Worm (Caenorhabditis elegans) whole organism, L4 larva: ENCODE measurements around the gene ldh-1.

Experiments used
- F37D6.2 ChIP-seq: sonication (generic microtip); optimal IDR thresholded peaks from 2 replicates; lab custom pipeline; 2016; ENCODE audit warnings: mild to moderate bottlenecking, missing genetic modification characterization, missing compliant biosample characterization
- ama-1 ChIP-seq: fragments of 150-350 bp; optimal IDR thresholded peaks from 2 replicates; lab custom pipeline; 2014; ENCODE audit warnings: inconsistent platforms, mixed read lengths
- ceh-28 ChIP-seq: fragments of 150-350 bp; optimal IDR thresholded peaks from 2 replicates; lab custom pipeline; 2014; ENCODE audit warnings: missing biosample characterization, missing genetic modification reagents, missing genetic modification characterization
- ceh-82 ChIP-seq: sonication (generic microtip); optimal IDR thresholded peaks from 2 replicates; lab custom pipeline; 2017; ENCODE audit warnings: missing biosample characterization, missing genetic modification characterization
- daf-12 ChIP-seq: fragments of 150-350 bp; optimal IDR thresholded peaks from 2 replicates; lab custom pipeline; 2014; ENCODE audit warnings: missing biosample characterization, missing genetic modification reagents, missing genetic modification characterization
- egl-43 ChIP-seq: fragments of 200-800 bp; sonication (Bioruptor generic); IDR thresholded peaks from 2 replicates; pipeline ENCODE4 v1.3.6; 2022; ENCODE audit warnings: missing genetic modification reagents, missing genetic modification characterization, missing compliant biosample characterization
- hif-1 ChIP-seq, 2 experiments: sonication (generic microtip); optimal IDR thresholded peaks; 2 replicates each; lab custom pipeline; 2016 to 2017; ENCODE audit warnings: missing compliant biosample characterization in 2 of 2, missing genetic modification characterization in 2 of 2, missing genetic modification reagents in 2 of 2, missing genotype in 2 of 2, mild to moderate bottlenecking in 1 of 2
- mdl-1 ChIP-seq, 2 experiments: fragments of 150-350 bp in 1 of 2; sonication (generic microtip) in 1 of 2; optimal IDR thresholded peaks; 2 replicates each; lab custom pipeline; 2014 to 2017; ENCODE audit warnings: missing biosample characterization in 2 of 2, missing genetic modification characterization in 2 of 2
- nhr-10 ChIP-seq: fragments of 150-350 bp; optimal IDR thresholded peaks from 2 replicates; lab custom pipeline; 2014; ENCODE audit warnings: missing biosample characterization, missing genetic modification characterization
- nhr-76 ChIP-seq: fragments of 150-350 bp; optimal IDR thresholded peaks from 2 replicates; lab custom pipeline; 2014; ENCODE audit warnings: missing biosample characterization, missing genetic modification characterization
- pqm-1 ChIP-seq: sonication (generic microtip); optimal IDR thresholded peaks from 2 replicates; lab custom pipeline; 2017; ENCODE audit warnings: missing biosample characterization, missing genetic modification characterization
- snpc-4 ChIP-seq: fragments of 150-350 bp; optimal IDR thresholded peaks from 2 replicates; lab custom pipeline; 2014; ENCODE audit warnings: missing biosample characterization, missing genetic modification characterization
- zag-1 ChIP-seq: fragments of 150-350 bp; optimal IDR thresholded peaks from 2 replicates; lab custom pipeline; 2014; ENCODE audit warnings: missing biosample characterization, missing genetic modification characterization
- zfp-3 ChIP-seq: fragments of 200-800 bp; sonication (Bioruptor generic); conservative IDR thresholded peaks from 2 replicates; pipeline ENCODE4 v1.3.6; 2022; ENCODE audit warnings: missing genetic modification reagents, missing genetic modification characterization, missing compliant biosample characterization

DNA sequence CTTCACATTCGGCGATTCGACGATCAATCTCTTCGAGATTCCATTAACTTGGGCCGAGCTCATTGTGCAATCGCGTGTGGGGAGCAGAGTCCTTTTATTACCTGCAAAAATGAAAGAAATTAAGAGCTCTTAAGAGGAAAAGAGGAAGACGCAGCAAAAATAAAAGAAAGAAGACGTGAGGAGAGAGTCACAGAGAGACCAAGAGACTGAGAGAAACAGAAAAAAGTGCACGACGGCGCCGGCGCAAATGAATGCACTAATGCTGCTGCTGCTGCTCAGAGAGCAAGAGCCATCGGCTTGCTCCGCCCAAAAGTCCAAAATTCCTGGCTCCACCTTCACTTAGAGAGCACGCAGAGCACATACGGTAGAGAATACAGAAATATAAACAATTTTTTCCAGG is 23.8 kb upstream of the ldh-1 start, which contains the start of gene inos-1:
- no peak for TF ChIP-seq daf-12 (tag; lab: Kevin White, UChicago)
- TF ChIP-seq snpc-4 = no peak
- no peak for TF ChIP-seq zfp-3 (GFP tag; lab: Robert Waterston, UW)
- TF ChIP-seq ceh-28 = no peak
- TF ChIP-seq nhr-10 (tag; lab: Kevin White, UChicago) = no peak
- TF ChIP-seq nhr-76 (tag; lab: Kevin White, UChicago) = no peak
- no peak for TF ChIP-seq mdl-1 (tag; optimal IDR thresholded peaks at IDR 0.05; lab: Kevin White, UChicago)
- TF ChIP-seq F37D6.2 (tag; lab: Kevin White, UChicago) = no peak
- TF ChIP-seq zag-1 (tag; lab: Kevin White, UChicago) = no peak
- TF ChIP-seq hif-1 (tag; optimal IDR thresholded peaks at IDR 0.05; lab: Kevin White, UChicago) = no peak
- TF ChIP-seq pqm-1 (tag; lab: Kevin White, UChicago) = no peak
- TF ChIP-seq ama-1 (lab: Kevin White, UChicago) = no peak
- TF ChIP-seq ceh-82 (tag; lab: Kevin White, UChicago) = no peak
- no peak for TF ChIP-seq egl-43 (GFP tag; lab: Robert Waterston, UW)
